Fruit fly (Drosophila melanogaster) whole organism, embryonic: ENCODE data around the gene opa.

ENCODE experiments used
- Antp ChIP-seq: fragments of 200-800 bp; sonication (Bioruptor generic); optimal IDR thresholded peaks from 3 replicates; lab custom pipeline; 2016; ENCODE audit warnings: missing biosample characterization, missing genetic modification characterization
- CG12942 ChIP-seq: fragments of 200-800 bp; sonication (Bioruptor generic); optimal IDR thresholded peaks from 3 replicates; lab custom pipeline; 2016; ENCODE audit warnings: missing biosample characterization, missing genetic modification characterization
- CG15073 ChIP-seq: fragments of 200-800 bp; sonication (Bioruptor generic); optimal IDR thresholded peaks from 2 replicates; lab custom pipeline; 2016; ENCODE audit warnings: missing biosample characterization, missing genetic modification characterization
- CG15479 ChIP-seq: fragments of 200-800 bp; sonication (Bioruptor generic); optimal IDR thresholded peaks from 3 replicates; lab custom pipeline; 2019; ENCODE audit warnings: missing biosample characterization, mild to moderate bottlenecking, missing genetic modification characterization, moderate library complexity
- CG15696 ChIP-seq: fragments of 200-800 bp; sonication (Bioruptor generic); optimal IDR thresholded peaks from 2 replicates; lab custom pipeline; 2019; ENCODE audit warnings: missing biosample characterization, mild to moderate bottlenecking, missing genetic modification characterization, moderate library complexity
- CG1603 ChIP-seq: fragments of 200-800 bp; sonication (Bioruptor generic); optimal IDR thresholded peaks from 2 replicates; lab custom pipeline; 2019; ENCODE audit warnings: missing biosample characterization, mild to moderate bottlenecking, missing genetic modification characterization, moderate library complexity
- CG16779 ChIP-seq: fragments of 200-800 bp; sonication (Bioruptor generic); IDR thresholded peaks from 2 replicates; pipeline ENCODE4 v1.3.6; 2022; ENCODE audit warnings: missing biosample characterization, missing genetic modification characterization
- CG2678 ChIP-seq: fragments of 200-800 bp; sonication (Bioruptor generic); optimal IDR thresholded peaks from 3 replicates; lab custom pipeline; 2019; ENCODE audit warnings: missing biosample characterization, mild to moderate bottlenecking, missing genetic modification characterization, moderate library complexity
- CG30020 ChIP-seq: fragments of 200-800 bp; optimal IDR thresholded peaks from 2 replicates; lab custom pipeline; 2019; ENCODE audit warnings: missing biosample characterization, mild to moderate bottlenecking, missing genetic modification characterization, moderate library complexity
- D ChIP-seq, 2 experiments: fragments of 200-800 bp in 1 of 2; fragments of >200 bp in 1 of 2; sonication (Bioruptor generic) in 1 of 2; optimal IDR thresholded peaks; 2 replicates in 1 of 2; 3 replicates in 1 of 2; lab custom pipeline; 2017; ENCODE audit warnings: mild to moderate bottlenecking in 1 of 2, missing biosample characterization in 1 of 2, missing genetic modification characterization in 1 of 2, missing genetic modification reagents in 1 of 2
- Dad ChIP-seq: fragments of 200-800 bp; sonication (Bioruptor generic); optimal IDR thresholded peaks from 3 replicates; lab custom pipeline; 2016; ENCODE audit warnings: missing biosample characterization, missing genetic modification characterization
- Dfd ChIP-seq, 2 experiments: fragments of >200 bp; optimal IDR thresholded peaks; 2 replicates each; lab custom pipeline; 2017; ENCODE audit warnings: missing biosample characterization in 2 of 2, missing genetic modification characterization in 2 of 2
- Eip74EF ChIP-seq, 2 experiments: fragments of 200-800 bp in 1 of 2; fragments of >200 bp in 1 of 2; sonication (Bioruptor generic) in 1 of 2; optimal IDR thresholded peaks; 2 replicates each; lab custom pipeline; 2017 to 2019; ENCODE audit warnings: missing biosample characterization in 2 of 2, missing genetic modification characterization in 2 of 2, mild to moderate bottlenecking in 1 of 2, moderate library complexity in 1 of 2
- HmgZ ChIP-seq: fragments of 200-800 bp; sonication (Bioruptor generic); optimal IDR thresholded peaks from 2 replicates; lab custom pipeline; 2018; ENCODE audit warnings: missing biosample characterization, mild to moderate bottlenecking, missing genetic modification characterization
- Hsf ChIP-seq: fragments of 200-800 bp; sonication (Bioruptor generic); optimal IDR thresholded peaks from 3 replicates; lab custom pipeline; 2016; ENCODE audit warnings: missing biosample characterization, missing genetic modification characterization
- Kr ChIP-seq: fragments of 200-800 bp; sonication (Bioruptor generic); optimal IDR thresholded peaks from 2 replicates; lab custom pipeline; 2017; ENCODE audit warnings: missing biosample characterization, mild to moderate bottlenecking, missing genetic modification characterization
- Nf-YB ChIP-seq: fragments of 200-800 bp; sonication (Bioruptor generic); optimal IDR thresholded peaks from 3 replicates; lab custom pipeline; 2019; ENCODE audit warnings: missing biosample characterization, mild to moderate bottlenecking, missing genetic modification characterization, moderate library complexity
- Nf-YC ChIP-seq: fragments of 200-800 bp; optimal IDR thresholded peaks from 3 replicates; lab custom pipeline; 2019; ENCODE audit warnings: missing biosample characterization, mild to moderate bottlenecking, missing genetic modification characterization, moderate library complexity
- amos ChIP-seq: fragments of 200-800 bp; sonication (Bioruptor generic); IDR thresholded peaks from 2 replicates; pipeline ENCODE4 v1.3.6; 2022; ENCODE audit warnings: missing biosample characterization, missing genetic modification characterization; ENCODE audit not compliant: partially characterized antibody
- bbx ChIP-seq: fragments of 200-800 bp; sonication (Bioruptor generic); IDR thresholded peaks from 2 replicates; pipeline ENCODE4 v1.3.6; 2022; ENCODE audit warnings: missing biosample characterization, missing genetic modification characterization; ENCODE audit not compliant: partially characterized antibody
- dimm ChIP-seq: fragments of 200-800 bp; sonication (Bioruptor generic); IDR thresholded peaks from 2 replicates; pipeline ENCODE4 v1.3.6; 2022; ENCODE audit warnings: missing biosample characterization, missing genetic modification characterization
- dmrt11E ChIP-seq: fragments of 200-800 bp; sonication (Bioruptor generic); optimal IDR thresholded peaks from 3 replicates; lab custom pipeline; 2018; ENCODE audit warnings: missing biosample characterization, mild to moderate bottlenecking, missing genetic modification characterization, moderate library complexity
- fd102C ChIP-seq: fragments of 200-800 bp; sonication (Bioruptor generic); optimal IDR thresholded peaks from 2 replicates; lab custom pipeline; 2018; ENCODE audit warnings: missing biosample characterization, mild to moderate bottlenecking, missing genetic modification characterization, moderate library complexity
- grau ChIP-seq: fragments of 200-800 bp; optimal IDR thresholded peaks from 3 replicates; lab custom pipeline; 2019; ENCODE audit warnings: missing biosample characterization, mild to moderate bottlenecking, missing genetic modification characterization, moderate library complexity
- grn ChIP-seq: fragments of 200-800 bp; sonication (Bioruptor generic); optimal IDR thresholded peaks from 3 replicates; lab custom pipeline; 2017; ENCODE audit warnings: missing biosample characterization, missing genetic modification characterization
- gsb-n ChIP-seq: fragments of 200-800 bp; sonication (Bioruptor generic); optimal IDR thresholded peaks from 3 replicates; lab custom pipeline; 2018; ENCODE audit warnings: missing biosample characterization, mild to moderate bottlenecking, missing genetic modification characterization
- ind ChIP-seq: fragments of 200-800 bp; sonication (Bioruptor generic); optimal IDR thresholded peaks from 3 replicates; lab custom pipeline; 2016; ENCODE audit warnings: missing biosample characterization, missing genetic modification characterization
- inv ChIP-seq: fragments of 200-800 bp; sonication (Bioruptor generic); IDR thresholded peaks from 2 replicates; pipeline ENCODE4 v1.3.6; 2022; ENCODE audit warnings: missing biosample characterization, missing genetic modification characterization; ENCODE audit not compliant: partially characterized antibody
- kni ChIP-seq: fragments of 200-800 bp; sonication (Bioruptor generic); optimal IDR thresholded peaks from 3 replicates; lab custom pipeline; 2017; ENCODE audit warnings: mild to moderate bottlenecking, missing biosample characterization, missing genetic modification reagents, missing genetic modification characterization
- luna ChIP-seq: fragments of 200-800 bp; sonication (Bioruptor generic); optimal IDR thresholded peaks from 2 replicates; lab custom pipeline; 2016; ENCODE audit warnings: missing biosample characterization, missing genetic modification characterization
- nerfin-1 ChIP-seq: fragments of 200-800 bp; sonication (Bioruptor generic); optimal IDR thresholded peaks from 3 replicates; lab custom pipeline; 2019; ENCODE audit warnings: missing biosample characterization, mild to moderate bottlenecking, missing genetic modification characterization, moderate library complexity
- nerfin-2 ChIP-seq: fragments of 200-800 bp; sonication (Bioruptor generic); IDR thresholded peaks from 2 replicates; pipeline ENCODE4 v1.3.6; 2022; ENCODE audit warnings: missing biosample characterization, missing genetic modification characterization; ENCODE audit not compliant: partially characterized antibody
- oc ChIP-seq: fragments of 200-800 bp; sonication (Bioruptor generic); optimal IDR thresholded peaks from 2 replicates; lab custom pipeline; 2018; ENCODE audit warnings: missing biosample characterization, mild to moderate bottlenecking, missing genetic modification characterization, moderate library complexity
- pfk ChIP-seq: fragments of 200-800 bp; sonication (Bioruptor generic); optimal IDR thresholded peaks from 2 replicates; lab custom pipeline; 2018; ENCODE audit warnings: missing biosample characterization, mild to moderate bottlenecking, missing genetic modification characterization, moderate library complexity
- pros ChIP-seq: fragments of 200-800 bp; sonication (Bioruptor generic); optimal IDR thresholded peaks from 3 replicates; lab custom pipeline; 2019; ENCODE audit warnings: missing biosample characterization, mild to moderate bottlenecking, missing genetic modification characterization, moderate library complexity
- seq ChIP-seq: fragments of 200-800 bp; sonication (Bioruptor generic); IDR thresholded peaks from 2 replicates; pipeline ENCODE4 v1.3.6; 2022; ENCODE audit warnings: missing biosample characterization, missing genetic modification characterization
- sisA ChIP-seq: fragments of 200-800 bp; sonication (Bioruptor generic); IDR thresholded peaks from 2 replicates; pipeline ENCODE4 v1.3.6; 2022; ENCODE audit warnings: missing biosample characterization, missing genetic modification characterization
- tll ChIP-seq, 2 experiments: fragments of 200-800 bp in 1 of 2; fragments of >200 bp in 1 of 2; sonication (Bioruptor generic) in 1 of 2; optimal IDR thresholded peaks; 2 replicates each; lab custom pipeline; 2017 to 2019; ENCODE audit warnings: missing biosample characterization in 2 of 2, missing genetic modification characterization in 2 of 2, mild to moderate bottlenecking in 1 of 2, moderate library complexity in 1 of 2
- twi ChIP-seq: fragments of 200-800 bp; optimal IDR thresholded peaks from 2 replicates; lab custom pipeline; 2019; ENCODE audit warnings: missing biosample characterization, mild to moderate bottlenecking, missing genetic modification characterization, moderate library complexity

opa gene

DNA sequence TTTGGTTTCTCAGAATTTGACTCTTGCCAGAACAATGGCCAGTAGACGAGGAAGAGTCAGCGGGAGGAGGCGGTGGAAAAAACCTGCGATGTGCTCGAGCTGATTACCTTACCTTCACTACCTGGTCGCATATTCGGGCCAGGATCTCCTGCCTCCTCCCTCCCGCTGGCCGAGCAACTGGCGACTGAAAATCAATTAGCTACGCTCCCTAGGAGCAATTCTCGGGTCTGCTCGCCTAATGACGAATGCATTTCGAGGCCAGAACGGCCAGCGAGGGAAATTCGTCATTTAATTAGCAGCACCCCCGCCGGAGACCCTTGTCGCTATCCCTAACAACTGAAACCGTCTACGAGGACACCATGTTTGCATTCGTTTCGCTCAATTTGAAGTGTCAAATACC is 5.4 kb downstream of the opa start (continued):
- peak; percentile 61 for TF ChIP-seq twi
- no peak for TF ChIP-seq CG15479 (GFP tag; lab: Kevin White, UChicago)

DNA sequence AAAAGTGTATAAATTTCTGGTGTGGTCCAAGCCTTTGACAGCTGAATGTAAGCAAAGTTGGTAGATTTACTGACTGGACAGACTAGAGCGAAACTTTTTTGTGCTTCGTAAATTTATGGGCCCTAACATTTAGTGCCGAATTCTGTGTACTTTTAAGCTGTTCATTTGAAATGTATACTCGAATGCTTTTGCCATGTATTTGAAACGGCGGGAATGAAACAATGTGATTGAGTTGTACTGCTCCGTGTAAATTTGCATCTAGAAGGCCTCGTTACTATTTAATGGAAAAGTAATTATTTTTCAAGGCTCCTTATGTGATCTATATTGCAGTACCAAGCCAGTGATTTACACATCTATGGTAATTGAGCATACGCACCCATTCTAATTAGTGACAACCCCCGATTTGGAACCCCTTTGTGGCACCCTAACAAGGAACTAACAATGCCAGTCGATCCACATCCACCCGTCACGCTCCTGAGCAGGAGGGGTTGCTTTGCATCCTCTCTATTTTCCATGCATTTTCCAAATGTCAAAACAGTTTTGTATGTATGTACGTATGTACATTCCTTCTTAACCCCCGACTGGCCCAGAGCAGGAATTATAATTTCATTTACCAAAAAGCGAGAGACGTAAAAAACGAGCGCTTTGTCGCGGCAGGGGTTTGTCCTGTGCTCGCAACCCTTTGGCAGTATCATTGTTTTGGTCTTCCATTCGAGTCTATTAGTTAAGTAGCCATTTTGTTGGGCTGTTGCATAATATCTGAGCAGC is 6.1 kb downstream of the opa start:
- TF ChIP-seq pfk (peak; percentile 50), CG1603 (tag; lab: Kevin White, UChicago) (peak; percentile 86), Nf-YC (tag; lab: Kevin White, UChicago) (peak; percentile 63), Eip74EF (GFP tag; optimal IDR thresholded peaks at IDR 0.05; lab: Kevin White, UChicago) (no peak), Nf-YB (peak; percentile 73), CG30020 (tag; lab: Kevin White, UChicago) (peak; percentile 86), pros (GFP tag; lab: Kevin White, UChicago) (peak; percentile 66), CG12942 (no peak), Kr (GFP tag; lab: Kevin White, UChicago) (peak; percentile 23), HmgZ (tag; lab: Kevin White, UChicago) (no peak), ind (GFP tag; lab: Kevin White, UChicago) (no peak), gsb-n (peak; percentile 42), seq (GFP tag; lab: Robert Waterston, UW) (peak; percentile 27; the same call in 1 of the 2 replicates)

DNA sequence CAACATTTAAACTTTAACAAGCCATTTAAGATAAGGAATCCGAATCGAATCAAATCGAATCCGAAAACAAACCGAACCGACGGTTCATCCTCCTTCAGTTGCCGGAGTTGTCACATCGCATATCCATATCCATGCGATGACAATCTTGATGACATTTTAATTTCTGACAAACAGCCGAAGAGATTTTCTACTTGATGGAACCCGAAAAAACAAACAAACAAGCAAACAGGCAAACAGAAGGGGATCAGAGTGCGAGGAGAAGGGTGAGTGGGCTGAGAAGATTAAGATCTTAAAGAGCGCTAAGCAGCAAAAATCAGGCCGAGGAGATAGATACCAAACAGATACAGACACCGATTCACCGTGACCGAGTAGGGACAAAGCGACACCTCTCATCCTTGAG is 8.5 kb downstream of the opa start:
- TF ChIP-seq grau (tag; lab: Kevin White, UChicago) (no peak), bbx (no peak), HmgZ (tag; lab: Kevin White, UChicago) (no peak), dmrt11E (tag; lab: Kevin White, UChicago) (peak; percentile 39), oc (tag; lab: Kevin White, UChicago) (peak; percentile 18), CG15696 (tag; lab: Kevin White, UChicago) (peak; percentile 45), nerfin-1 (tag; lab: Kevin White, UChicago) (no peak), CG16779 (GFP tag; lab: Robert Waterston, UW) (no peak), kni (GFP tag; lab: Kevin White, UChicago) (peak; percentile 33), fd102C (GFP tag; lab: Kevin White, UChicago) (peak; percentile 15), CG2678 (tag; lab: Kevin White, UChicago) (no peak), ind (GFP tag; lab: Kevin White, UChicago) (no peak), Kr (GFP tag; lab: Kevin White, UChicago) (peak; percentile 71), Antp (GFP tag; lab: Kevin White, UChicago) (no peak), Hsf (GFP tag; lab: Kevin White, UChicago) (no peak), amos (GFP tag; lab: Robert Waterston, UW) (no peak), inv (GFP tag; lab: Robert Waterston, UW) (no peak), CG15073 (GFP tag; lab: Kevin White, UChicago) (no peak), Dfd (GFP tag; optimal IDR thresholded peaks at IDR 0.05; lab: Kevin White, UChicago) (no peak), grn (GFP tag; lab: Kevin White, UChicago) (peak; percentile 95), dimm (no peak), D (optimal IDR thresholded peaks at IDR 0.05; lab: Kevin White, UChicago) (peak; percentile 1), D (GFP tag; optimal IDR thresholded peaks at IDR 0.05; lab: Kevin White, UChicago) (no peak), gsb-n (peak; percentile 27), luna (no peak), sisA (no peak), nerfin-2 (GFP tag; lab: Robert Waterston, UW) (no peak), tll (GFP tag; optimal IDR thresholded peaks at IDR 0.05; lab: Kevin White, UChicago) (peak in 1 of 2 experiments; percentile 62), Dad (no peak)
